Worm (Caenorhabditis elegans) whole organism, L4 larva: ENCODE measurements around the gene C24D10.4.

Source experiments
- F10B5.3 ChIP-seq: sonication (generic microtip); optimal IDR thresholded peaks from 2 replicates; lab custom pipeline; 2016; ENCODE audit warnings: mild to moderate bottlenecking, missing genetic modification characterization, missing compliant biosample characterization
- F44E2.7 ChIP-seq: fragments of 200-800 bp; sonication (Bioruptor generic); IDR thresholded peaks from 2 replicates; pipeline ENCODE4 v2.1.2; 2022; ENCODE audit warnings: missing genetic modification characterization, missing compliant biosample characterization
- T26A8.4 ChIP-seq: fragments of 200-800 bp; sonication (Bioruptor generic); IDR thresholded peaks from 2 replicates; pipeline ENCODE4 v1.3.6; 2022; ENCODE audit warnings: missing genetic modification characterization, missing compliant biosample characterization
- Y48G9A.11 ChIP-seq: fragments of 200-800 bp; sonication (Bioruptor generic); IDR thresholded peaks from 2 replicates; pipeline ENCODE4 v1.3.6; 2022; ENCODE audit warnings: missing genetic modification reagents, missing genetic modification characterization, missing compliant biosample characterization
- Y75B8A.6 ChIP-seq: fragments of 200-800 bp; sonication (Bioruptor generic); IDR thresholded peaks from 2 replicates; pipeline ENCODE4 v1.3.6; 2022; ENCODE audit warnings: missing genetic modification reagents, missing genetic modification characterization, missing compliant biosample characterization
- ZK337.2 ChIP-seq: fragments of 200-800 bp; sonication (Bioruptor generic); IDR thresholded peaks from 2 replicates; pipeline ENCODE4 v1.3.6; 2022; ENCODE audit warnings: missing genetic modification reagents, missing genetic modification characterization, missing compliant biosample characterization
- aha-1 ChIP-seq: fragments of 150-350 bp; peaks from one replicate; lab custom pipeline; 2014; ENCODE audit warnings: missing biosample characterization, missing genetic modification characterization
- aly-2 ChIP-seq: sonication (generic microtip); optimal IDR thresholded peaks from 2 replicates; lab custom pipeline; 2018; ENCODE audit warnings: missing biosample characterization, missing genetic modification characterization
- ceh-32 ChIP-seq: sonication (generic microtip); optimal IDR thresholded peaks from 2 replicates; lab custom pipeline; 2016; ENCODE audit warnings: mild to moderate bottlenecking, missing genetic modification characterization, missing compliant biosample characterization; ENCODE audit not compliant: poor library complexity
- ceh-82 ChIP-seq: sonication (generic microtip); optimal IDR thresholded peaks from 2 replicates; lab custom pipeline; 2017; ENCODE audit warnings: missing biosample characterization, missing genetic modification characterization
- daf-19 ChIP-seq: fragments of 200-800 bp; sonication (Bioruptor generic); conservative IDR thresholded peaks from 2 replicates; pipeline ENCODE4 v1.3.6; 2022; ENCODE audit warnings: missing genetic modification characterization, missing compliant biosample characterization
- daf-8 ChIP-seq: fragments of 200-800 bp; sonication (Bioruptor generic); IDR thresholded peaks from 2 replicates; pipeline ENCODE4 v1.3.6; 2022; ENCODE audit warnings: missing genetic modification characterization, missing compliant biosample characterization
- dpl-1 ChIP-seq: fragments of 150-350 bp; optimal IDR thresholded peaks from 2 replicates; lab custom pipeline; 2014; ENCODE audit warnings: missing biosample characterization, missing genetic modification reagents, missing genetic modification characterization
- dve-1 ChIP-seq: sonication (generic microtip); optimal IDR thresholded peaks from 2 replicates; lab custom pipeline; 2017; ENCODE audit warnings: antibody characterized with exemption, mild to moderate bottlenecking, missing genetic modification characterization, missing compliant biosample characterization; ENCODE audit not compliant: insufficient read depth
- fkh-10 ChIP-seq: fragments of 150-350 bp; optimal IDR thresholded peaks from 2 replicates; lab custom pipeline; 2014; ENCODE audit warnings: missing biosample characterization, missing genetic modification reagents, missing genetic modification characterization
- hif-1 ChIP-seq, 2 experiments: sonication (generic microtip); optimal IDR thresholded peaks; 2 replicates each; lab custom pipeline; 2016 to 2017; ENCODE audit warnings: missing compliant biosample characterization in 2 of 2, missing genetic modification characterization in 2 of 2, missing genetic modification reagents in 2 of 2, missing genotype in 2 of 2, mild to moderate bottlenecking in 1 of 2
- hlh-30 ChIP-seq: sonication (generic microtip); optimal IDR thresholded peaks from 2 replicates; lab custom pipeline; 2017; ENCODE audit warnings: antibody characterized with exemption, mild to moderate bottlenecking, missing genetic modification characterization, missing compliant biosample characterization; ENCODE audit not compliant: insufficient read depth
- hmg-1.1 ChIP-seq: fragments of 200-800 bp; sonication (Bioruptor generic); IDR thresholded peaks from 2 replicates; pipeline ENCODE4 v1.3.6; 2022; ENCODE audit warnings: missing genetic modification reagents, missing genetic modification characterization, missing compliant biosample characterization
- lin-1 ChIP-seq: fragments of 200-800 bp; sonication (Bioruptor generic); IDR thresholded peaks from 2 replicates; pipeline ENCODE4 v1.3.6; 2022; ENCODE audit warnings: missing genetic modification reagents, missing genetic modification characterization, missing compliant biosample characterization
- lin-15B ChIP-seq: fragments of 150-350 bp; sonication (generic microtip); optimal IDR thresholded peaks from 3 replicates; lab custom pipeline; 2014; ENCODE audit warnings: missing biosample characterization, missing genetic modification characterization
- lin-29 ChIP-seq: fragments of 200-800 bp; sonication (Bioruptor generic); IDR thresholded peaks from 2 replicates; pipeline ENCODE4 v1.3.6; 2022; ENCODE audit warnings: missing genetic modification reagents, missing genetic modification characterization, missing compliant biosample characterization
- lin-39 ChIP-seq: fragments of 150-350 bp; optimal IDR thresholded peaks from 2 replicates; lab custom pipeline; 2014; ENCODE audit warnings: missing biosample characterization, missing genetic modification reagents, missing genetic modification characterization
- lir-3 ChIP-seq: sonication (generic microtip); optimal IDR thresholded peaks from 2 replicates; lab custom pipeline; 2016; ENCODE audit warnings: mild to moderate bottlenecking, missing genetic modification characterization, missing compliant biosample characterization
- lsy-2 ChIP-seq, 2 experiments: fragments of 150-350 bp in 1 of 2; sonication (generic microtip) in 1 of 2; optimal IDR thresholded peaks; 2 replicates each; lab custom pipeline; 2014 to 2017; ENCODE audit warnings: missing biosample characterization in 2 of 2, missing genetic modification characterization in 2 of 2
- mdl-1 ChIP-seq, 2 experiments: fragments of 150-350 bp in 1 of 2; sonication (generic microtip) in 1 of 2; optimal IDR thresholded peaks; 2 replicates each; lab custom pipeline; 2014 to 2017; ENCODE audit warnings: missing biosample characterization in 2 of 2, missing genetic modification characterization in 2 of 2
- mep-1 ChIP-seq: fragments of 150-350 bp; sonication (generic microtip); optimal IDR thresholded peaks from 3 replicates; lab custom pipeline; 2014; ENCODE audit warnings: missing biosample characterization, missing genetic modification characterization
- mxl-3 ChIP-seq: fragments of 200-800 bp; sonication (Bioruptor generic); optimal IDR thresholded peaks from 2 replicates; lab custom pipeline; 2018; ENCODE audit warnings: mild to moderate bottlenecking, missing genetic modification characterization, missing compliant biosample characterization
- nhr-111 ChIP-seq: fragments of 200-800 bp; sonication (Bioruptor generic); optimal IDR thresholded peaks from 2 replicates; lab custom pipeline; 2018; ENCODE audit warnings: mild to moderate bottlenecking, missing genetic modification characterization, missing compliant biosample characterization
- nhr-237 ChIP-seq: sonication (generic microtip); optimal IDR thresholded peaks from 2 replicates; lab custom pipeline; 2017; ENCODE audit warnings: missing biosample characterization, missing genetic modification characterization
- nhr-28 ChIP-seq: fragments of 150-350 bp; optimal IDR thresholded peaks from 2 replicates; lab custom pipeline; 2014; ENCODE audit warnings: missing biosample characterization, missing genetic modification characterization
- nhr-41 ChIP-seq: fragments of 200-800 bp; sonication (Bioruptor generic); IDR thresholded peaks from 2 replicates; pipeline ENCODE4 v1.3.6; 2022; ENCODE audit warnings: missing genetic modification reagents, missing genetic modification characterization, missing compliant biosample characterization
- nhr-42 ChIP-seq: fragments of 200-800 bp; sonication (Bioruptor generic); IDR thresholded peaks from 2 replicates; pipeline ENCODE4 v1.3.6; 2022; ENCODE audit warnings: missing genetic modification characterization, missing compliant biosample characterization
- nhr-6 ChIP-seq: fragments of 150-350 bp; optimal IDR thresholded peaks from 2 replicates; lab custom pipeline; 2014; ENCODE audit warnings: missing biosample characterization, missing genetic modification characterization
- php-3 ChIP-seq: fragments of 200-800 bp; sonication (Bioruptor generic); IDR thresholded peaks from 2 replicates; pipeline ENCODE4 v1.3.6; 2022; ENCODE audit warnings: missing genetic modification reagents, missing genetic modification characterization, missing compliant biosample characterization
- rbr-2 ChIP-seq: sonication (generic microtip); optimal IDR thresholded peaks from 2 replicates; lab custom pipeline; 2016; ENCODE audit warnings: missing genotype, missing genetic modification characterization, missing compliant biosample characterization
- sdz-12 ChIP-seq: fragments of 200-800 bp; sonication (Bioruptor generic); optimal IDR thresholded peaks from 2 replicates; lab custom pipeline; 2018; ENCODE audit warnings: mild to moderate bottlenecking, missing genetic modification characterization, missing compliant biosample characterization
- snpc-4 ChIP-seq: fragments of 150-350 bp; optimal IDR thresholded peaks from 2 replicates; lab custom pipeline; 2014; ENCODE audit warnings: missing biosample characterization, missing genetic modification characterization
- tra-1 ChIP-seq: fragments of 200-800 bp; sonication (Bioruptor generic); IDR thresholded peaks from 2 replicates; pipeline ENCODE4 v1.3.6; 2022; ENCODE audit warnings: missing genetic modification reagents, missing genetic modification characterization, missing compliant biosample characterization
- unc-130 ChIP-seq: sonication (generic microtip); optimal IDR thresholded peaks from 2 replicates; lab custom pipeline; 2016; ENCODE audit warnings: missing genetic modification reagents, missing genetic modification characterization, missing compliant biosample characterization
- unc-39 ChIP-seq: sonication (generic microtip); optimal IDR thresholded peaks from 2 replicates; lab custom pipeline; 2017; ENCODE audit warnings: missing biosample characterization, missing genetic modification characterization
- unc-62 ChIP-seq, 3 experiments: fragments of 150-350 bp in 1 of 3; sonication (generic microtip); optimal IDR thresholded peaks in 2 of 3; peaks in 1 of 3; 1 replicate in 1 of 3; 2 replicates in 2 of 3; lab custom pipeline; 2014 to 2017; ENCODE audit warnings: missing biosample characterization in 3 of 3, missing genetic modification characterization in 3 of 3, missing genetic modification reagents in 3 of 3, missing genotype in 1 of 3
- vab-7 ChIP-seq: fragments of 200-800 bp; sonication (Bioruptor generic); IDR thresholded peaks from 2 replicates; pipeline ENCODE4 v1.3.6; 2022; ENCODE audit warnings: missing genetic modification reagents, missing genetic modification characterization, missing compliant biosample characterization
- zfp-3 ChIP-seq: fragments of 200-800 bp; sonication (Bioruptor generic); conservative IDR thresholded peaks from 2 replicates; pipeline ENCODE4 v1.3.6; 2022; ENCODE audit warnings: missing genetic modification reagents, missing genetic modification characterization, missing compliant biosample characterization
- zip-2 ChIP-seq: fragments of 150-350 bp; optimal IDR thresholded peaks from 2 replicates; lab custom pipeline; 2014; ENCODE audit warnings: missing biosample characterization, missing genetic modification characterization

Gene C24D10.4

DNA sequence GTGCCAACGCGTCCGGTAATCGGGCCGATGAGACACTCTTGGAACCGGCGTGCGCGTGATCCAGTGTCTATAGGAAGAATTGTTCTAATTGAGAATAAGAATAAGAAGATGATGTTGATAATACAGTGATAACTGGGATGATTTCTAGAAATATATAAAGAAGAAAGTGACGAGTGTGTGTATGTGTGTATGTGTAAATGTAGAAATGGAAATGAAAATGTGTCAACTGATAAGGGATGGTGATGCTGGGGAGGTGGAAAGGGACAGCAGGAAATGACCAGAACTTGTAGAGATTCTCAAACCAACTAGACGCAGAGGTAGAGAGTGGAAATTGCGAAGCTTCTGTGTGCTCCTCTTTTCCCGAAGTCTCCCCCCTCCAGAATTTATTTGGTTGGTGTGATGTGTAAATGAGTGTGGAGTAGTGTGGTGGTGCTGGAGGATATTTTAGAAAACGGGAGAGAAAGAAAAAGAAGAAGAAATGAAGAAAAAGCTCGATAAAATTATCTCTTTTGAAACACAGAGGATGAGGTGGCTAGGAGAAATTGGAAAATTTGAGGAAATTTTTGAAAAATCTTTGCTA lies 26.4 kb upstream of the C24D10.4 start (continued):
- no peak for TF ChIP-seq tra-1 (GFP tag; lab: Robert Waterston, UW)
- no peak for TF ChIP-seq ZK337.2 (GFP tag; lab: Robert Waterston, UW)
- no peak for TF ChIP-seq nhr-42 (GFP tag; lab: Robert Waterston, UW)
- no peak for TF ChIP-seq ceh-82 (tag; lab: Kevin White, UChicago)
- no peak for TF ChIP-seq lin-29 (GFP tag; lab: Robert Waterston, UW)
- TF ChIP-seq hif-1 (tag; optimal IDR thresholded peaks at IDR 0.05; lab: Kevin White, UChicago) = peak in 1 of 2 experiments; percentile 37
- no peak for TF ChIP-seq lir-3 (tag; lab: Kevin White, UChicago)
- TF ChIP-seq snpc-4 = no peak
- TF ChIP-seq mxl-3 (GFP tag; lab: Kevin White, UChicago) = peak; percentile 54
- TF ChIP-seq aha-1 = peak; percentile 81
- TF ChIP-seq lin-15B (tag; lab: Kevin White, UChicago) = no peak
- no peak for TF ChIP-seq vab-7 (GFP tag; lab: Robert Waterston, UW)
- TF ChIP-seq nhr-28 (tag; lab: Kevin White, UChicago) = peak; percentile 69
- TF ChIP-seq zfp-3 = no peak
- no peak for TF ChIP-seq hmg-1.1 (GFP tag; lab: Robert Waterston, UW)
- no peak for TF ChIP-seq daf-8 (GFP tag; lab: Robert Waterston, UW)
- peak; percentile 57 for TF ChIP-seq hlh-30 (tag; lab: Kevin White, UChicago)
- no peak for TF ChIP-seq fkh-10 (GFP tag; lab: Kevin White, UChicago)
- TF ChIP-seq unc-130 = no peak
- TF ChIP-seq daf-19 (GFP tag; lab: Robert Waterston, UW) = no peak
- no peak for TF ChIP-seq lin-1 (GFP tag; lab: Robert Waterston, UW)
- no peak for TF ChIP-seq nhr-111 (GFP tag; lab: Kevin White, UChicago)

DNA sequence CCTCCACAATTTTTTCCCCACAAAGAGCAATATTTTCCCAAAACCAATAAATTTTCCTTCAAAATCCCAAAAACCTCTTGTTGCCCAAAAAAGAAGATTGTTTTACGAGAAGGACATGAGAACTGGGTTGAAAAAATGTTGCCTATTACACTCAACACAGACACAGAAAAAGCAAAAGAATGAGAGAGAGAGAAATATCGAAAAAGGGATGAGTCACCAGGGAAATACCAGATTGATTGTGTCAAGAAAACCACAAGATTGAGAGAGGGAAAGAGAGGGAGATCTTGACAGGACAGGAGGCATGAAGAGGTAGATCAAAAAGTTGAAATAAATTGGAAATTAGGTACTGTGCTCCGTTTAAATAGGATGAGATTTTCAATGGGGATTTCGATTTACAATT lies 25.5 kb upstream of the C24D10.4 start:
- peak; percentile 60 for TF ChIP-seq mep-1
- TF ChIP-seq dve-1 (tag; lab: Kevin White, UChicago) = peak; percentile 44
- TF ChIP-seq nhr-237 (tag; lab: Kevin White, UChicago) = no peak
- peak in 1 of 2 experiments; percentile 22 for TF ChIP-seq lsy-2 (tag; optimal IDR thresholded peaks at IDR 0.05; lab: Kevin White, UChicago)
- TF ChIP-seq hmg-1.1 (GFP tag; lab: Robert Waterston, UW) = 0 out of 2 replicates have a peak, but pooled peaks have one; percentile 13
- no peak for TF ChIP-seq F44E2.7 (GFP tag; lab: Robert Waterston, UW)
- TF ChIP-seq zip-2 (tag; lab: Kevin White, UChicago) = no peak
- TF ChIP-seq mdl-1 (tag; optimal IDR thresholded peaks at IDR 0.05; lab: Kevin White, UChicago) = no peak
- TF ChIP-seq mxl-3 (GFP tag; lab: Kevin White, UChicago) = no peak
- no peak for TF ChIP-seq Y75B8A.6 (GFP tag; lab: Robert Waterston, UW)
- no peak for TF ChIP-seq ceh-32
- TF ChIP-seq Y48G9A.11 (GFP tag; lab: Robert Waterston, UW) = no peak
- TF ChIP-seq dpl-1 (GFP tag; lab: Kevin White, UChicago) = no peak
- TF ChIP-seq nhr-41 (GFP tag; lab: Robert Waterston, UW) = no peak
- no peak for TF ChIP-seq unc-39
- TF ChIP-seq rbr-2 (tag; lab: Kevin White, UChicago) = no peak
- no peak for TF ChIP-seq sdz-12
- TF ChIP-seq vab-7 (GFP tag; lab: Robert Waterston, UW) = no peak
- no peak for TF ChIP-seq aly-2 (tag; lab: Kevin White, UChicago)
- TF ChIP-seq unc-62 (GFP tag; optimal IDR thresholded peaks at IDR 0.05 in 1 of 2; lab: Kevin White, UChicago) = peak in 1 of 2 experiments; percentile 87
- no peak for TF ChIP-seq unc-62 (tag; optimal IDR thresholded peaks at IDR 0.05; lab: Kevin White, UChicago)
- no peak for TF ChIP-seq daf-8 (GFP tag; lab: Robert Waterston, UW)
- TF ChIP-seq nhr-111 (GFP tag; lab: Kevin White, UChicago) = no peak
- TF ChIP-seq F10B5.3 = no peak
- no peak for TF ChIP-seq php-3 (GFP tag; lab: Robert Waterston, UW)
- no peak for TF ChIP-seq lin-39 (tag; lab: Kevin White, UChicago)
- peak; percentile 31 for TF ChIP-seq nhr-6
- TF ChIP-seq T26A8.4 (GFP tag; lab: Robert Waterston, UW) = no peak
- TF ChIP-seq ceh-82 (tag; lab: Kevin White, UChicago) = no peak
